Worm (Caenorhabditis elegans) whole organism, L1 larva: ENCODE measurements around the gene sbsp-1.

Experiments
- fos-1 ChIP-seq: fragments of 150-350 bp; optimal IDR thresholded peaks from 2 replicates; lab custom pipeline; 2014; ENCODE audit warnings: missing biosample characterization, missing genetic modification characterization
- nhr-11 ChIP-seq: fragments of 150-350 bp; optimal IDR thresholded peaks from 2 replicates; lab custom pipeline; 2014; ENCODE audit warnings: missing biosample characterization, missing genetic modification characterization
- sptf-1 ChIP-seq: fragments of 150-350 bp; optimal IDR thresholded peaks from 2 replicates; lab custom pipeline; 2014; ENCODE audit warnings: missing biosample characterization, missing genetic modification characterization
- xbp-1 ChIP-seq: sonication (generic microtip); optimal IDR thresholded peaks from 2 replicates; lab custom pipeline; 2016; ENCODE audit warnings: missing genetic modification characterization, missing compliant biosample characterization

DNA sequence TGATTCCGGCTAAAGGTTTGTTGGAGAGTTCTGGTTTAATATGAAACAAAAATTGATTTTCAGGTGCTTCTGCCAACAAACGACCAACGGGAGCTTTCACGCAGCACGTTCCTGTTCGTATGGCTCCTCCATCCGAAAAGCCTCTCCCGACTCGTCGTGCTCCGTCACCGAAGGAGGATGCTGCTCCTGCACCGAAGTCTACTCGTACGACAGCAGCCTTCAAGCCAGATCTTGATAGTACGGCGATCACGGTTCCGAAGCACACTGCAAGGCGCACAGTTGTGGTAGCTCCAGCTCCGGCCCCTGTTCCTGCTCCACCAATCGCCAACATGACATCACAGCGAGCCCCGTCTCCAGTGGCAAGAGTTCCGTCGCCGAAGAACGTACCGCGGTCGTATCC lies 23.9 kb upstream of the sbsp-1 start:
- no peak for TF ChIP-seq xbp-1
- no peak for TF ChIP-seq nhr-11 (tag; lab: Kevin White, UChicago)
- no peak for TF ChIP-seq sptf-1
- TF ChIP-seq fos-1 (tag; lab: Kevin White, UChicago): no peak
